Fruit fly (Drosophila melanogaster) whole organism, embryonic: ENCODE data around the gene CG32454.

Experiments
- Atf6 ChIP-seq: fragments of 200-800 bp; sonication (Bioruptor generic); IDR thresholded peaks from 2 replicates; pipeline ENCODE4 v1.3.6; 2022; ENCODE audit warnings: missing biosample characterization, missing genetic modification characterization
- Bgb ChIP-seq: fragments of 200-800 bp; sonication (Bioruptor generic); IDR thresholded peaks from 2 replicates; pipeline ENCODE4 v1.3.6; 2022; ENCODE audit warnings: missing biosample characterization, missing genetic modification characterization; ENCODE audit not compliant: partially characterized antibody
- CG11456 ChIP-seq: fragments of 200-800 bp; sonication (Bioruptor generic); IDR thresholded peaks from 3 replicates; pipeline ENCODE4 v1.3.6; 2022; ENCODE audit warnings: missing biosample characterization, missing genetic modification characterization
- CG13775 ChIP-seq: fragments of 200-800 bp; sonication (Bioruptor generic); optimal IDR thresholded peaks from 3 replicates; lab custom pipeline; 2017; ENCODE audit warnings: missing biosample characterization, mild to moderate bottlenecking, missing genetic modification characterization
- CG14710 ChIP-seq: fragments of 200-800 bp; sonication (Bioruptor generic); optimal IDR thresholded peaks from 3 replicates; lab custom pipeline; 2019; ENCODE audit warnings: missing biosample characterization, mild to moderate bottlenecking, missing genetic modification characterization, moderate library complexity
- CG15073 ChIP-seq: fragments of 200-800 bp; sonication (Bioruptor generic); optimal IDR thresholded peaks from 2 replicates; lab custom pipeline; 2016; ENCODE audit warnings: missing biosample characterization, missing genetic modification characterization
- CG15601 ChIP-seq: fragments of 200-800 bp; sonication (Bioruptor generic); optimal IDR thresholded peaks from 3 replicates; lab custom pipeline; 2019; ENCODE audit warnings: missing biosample characterization, mild to moderate bottlenecking, missing genetic modification characterization, moderate library complexity
- CG1602 ChIP-seq: fragments of 200-800 bp; sonication (Bioruptor generic); optimal IDR thresholded peaks from 3 replicates; lab custom pipeline; 2016; ENCODE audit warnings: missing biosample characterization, missing genetic modification characterization
- CG1603 ChIP-seq: fragments of 200-800 bp; sonication (Bioruptor generic); optimal IDR thresholded peaks from 2 replicates; lab custom pipeline; 2019; ENCODE audit warnings: missing biosample characterization, mild to moderate bottlenecking, missing genetic modification characterization, moderate library complexity
- CG16815 ChIP-seq: fragments of 200-800 bp; sonication (Bioruptor generic); optimal IDR thresholded peaks from 3 replicates; lab custom pipeline; 2017; ENCODE audit warnings: missing biosample characterization, mild to moderate bottlenecking, missing genetic modification characterization
- CG18011 ChIP-seq: fragments of 200-800 bp; sonication (Bioruptor generic); optimal IDR thresholded peaks from 2 replicates; lab custom pipeline; 2017; ENCODE audit warnings: missing biosample characterization, missing genetic modification characterization, mild to moderate bottlenecking, moderate library complexity, missing genotype
- CG2199 ChIP-seq: fragments of 200-800 bp; sonication (Bioruptor generic); IDR thresholded peaks from 3 replicates; pipeline ENCODE4 v1.3.6; 2022; ENCODE audit warnings: missing biosample characterization, missing genetic modification characterization
- CG2712 ChIP-seq: fragments of 200-800 bp; optimal IDR thresholded peaks from 3 replicates; lab custom pipeline; 2019; ENCODE audit warnings: missing biosample characterization, mild to moderate bottlenecking, missing genetic modification characterization, moderate library complexity
- CG30020 ChIP-seq: fragments of 200-800 bp; optimal IDR thresholded peaks from 2 replicates; lab custom pipeline; 2019; ENCODE audit warnings: missing biosample characterization, mild to moderate bottlenecking, missing genetic modification characterization, moderate library complexity
- CG31224 ChIP-seq: fragments of 200-800 bp; sonication (Bioruptor generic); IDR thresholded peaks from 2 replicates; pipeline ENCODE4 v1.3.6; 2022; ENCODE audit warnings: missing biosample characterization, missing genetic modification characterization
- CG4424 ChIP-seq: fragments of 200-800 bp; sonication (Bioruptor generic); optimal IDR thresholded peaks from 3 replicates; lab custom pipeline; 2016; ENCODE audit warnings: missing biosample characterization, missing genetic modification characterization
- CG5953 ChIP-seq: fragments of 200-800 bp; sonication (Bioruptor generic); IDR thresholded peaks from 2 replicates; pipeline ENCODE4 v1.3.6; 2022; ENCODE audit warnings: missing biosample characterization, missing genetic modification characterization
- CG8089 ChIP-seq: fragments of 200-800 bp; sonication (Bioruptor generic); optimal IDR thresholded peaks from 3 replicates; lab custom pipeline; 2016; ENCODE audit warnings: missing biosample characterization, missing genetic modification characterization
- CG8388 ChIP-seq: fragments of 200-800 bp; sonication (Bioruptor generic); optimal IDR thresholded peaks from 2 replicates; lab custom pipeline; 2019; ENCODE audit warnings: missing biosample characterization, mild to moderate bottlenecking, missing genetic modification characterization, moderate library complexity
- CTCF ChIP-seq: fragments of 200-800 bp; sonication (Bioruptor generic); optimal IDR thresholded peaks from 2 replicates; lab custom pipeline; 2017; ENCODE audit warnings: missing biosample characterization, mild to moderate bottlenecking, missing genetic modification characterization, moderate library complexity
- Camta ChIP-seq: fragments of 200-800 bp; sonication (Bioruptor generic); optimal IDR thresholded peaks from 2 replicates; lab custom pipeline; 2016; ENCODE audit warnings: missing biosample characterization, missing genetic modification characterization
- Dbx ChIP-seq: fragments of 200-800 bp; sonication (Bioruptor generic); IDR thresholded peaks from 3 replicates; pipeline ENCODE4 v1.3.6; 2022; ENCODE audit warnings: missing biosample characterization, missing genetic modification characterization
- E2f2 ChIP-seq: fragments of 200-800 bp; sonication (Bioruptor generic); IDR thresholded peaks from 2 replicates; pipeline ENCODE4 v1.3.6; 2022; ENCODE audit warnings: missing biosample characterization, missing genetic modification characterization
- HLH4C ChIP-seq: fragments of 200-800 bp; sonication (Bioruptor generic); IDR thresholded peaks from 3 replicates; pipeline ENCODE4 v1.3.6; 2022; ENCODE audit warnings: missing biosample characterization, missing genetic modification characterization; ENCODE audit not compliant: partially characterized antibody
- Kr ChIP-seq: fragments of 200-800 bp; sonication (Bioruptor generic); optimal IDR thresholded peaks from 2 replicates; lab custom pipeline; 2017; ENCODE audit warnings: missing biosample characterization, mild to moderate bottlenecking, missing genetic modification characterization
- Ptx1 ChIP-seq: fragments of 200-800 bp; sonication (Bioruptor generic); IDR thresholded peaks from 2 replicates; pipeline ENCODE4 v1.3.6; 2022; ENCODE audit warnings: missing biosample characterization, missing genetic modification characterization
- Side ChIP-seq: fragments of 200-800 bp; sonication (Bioruptor generic); optimal IDR thresholded peaks from 2 replicates; lab custom pipeline; 2016; ENCODE audit warnings: missing biosample characterization, missing genetic modification characterization
- Sox102F ChIP-seq: fragments of 200-800 bp; sonication (Bioruptor generic); optimal IDR thresholded peaks from 2 replicates; lab custom pipeline; 2018; ENCODE audit warnings: missing biosample characterization, mild to moderate bottlenecking, missing genetic modification characterization, moderate library complexity
- Stat92E ChIP-seq, 3 experiments: fragments of >200 bp in 2 of 3; fragments of 200-800 bp in 1 of 3; sonication (Bioruptor generic) in 1 of 3; optimal IDR thresholded peaks; 2 replicates each; lab custom pipeline; 2017 to 2019; ENCODE audit warnings: missing biosample characterization in 3 of 3, missing genetic modification characterization in 3 of 3, mild to moderate bottlenecking in 1 of 3, moderate library complexity in 1 of 3
- cas ChIP-seq: fragments of 200-800 bp; sonication (Bioruptor generic); IDR thresholded peaks from 2 replicates; pipeline ENCODE4 v1.3.6; 2022; ENCODE audit warnings: missing biosample characterization, missing genetic modification characterization
- cato ChIP-seq: fragments of 200-800 bp; sonication (Bioruptor generic); optimal IDR thresholded peaks from 2 replicates; lab custom pipeline; 2016; ENCODE audit warnings: missing biosample characterization, missing genetic modification characterization, borderline replicate concordance
- chm ChIP-seq: fragments of 200-800 bp; sonication (Bioruptor generic); IDR thresholded peaks from 2 replicates; pipeline ENCODE4 v1.3.6; 2022; ENCODE audit warnings: missing biosample characterization, missing genetic modification characterization
- ci ChIP-seq: fragments of 200-800 bp; sonication (Bioruptor generic); IDR thresholded peaks from 3 replicates; pipeline ENCODE4 v1.3.6; 2022; ENCODE audit warnings: missing biosample characterization, missing genetic modification characterization
- emc ChIP-seq: fragments of 200-800 bp; sonication (Bioruptor generic); optimal IDR thresholded peaks from 2 replicates; lab custom pipeline; 2016; ENCODE audit warnings: missing biosample characterization, missing genetic modification characterization
- ewg ChIP-seq: fragments of 200-800 bp; sonication (Bioruptor generic); optimal IDR thresholded peaks from 3 replicates; lab custom pipeline; 2017; ENCODE audit warnings: mild to moderate bottlenecking, missing biosample characterization, missing genetic modification reagents, missing genetic modification characterization
- fru ChIP-seq: fragments of >200 bp; optimal IDR thresholded peaks from 2 replicates; lab custom pipeline; 2017
- grau ChIP-seq: fragments of 200-800 bp; optimal IDR thresholded peaks from 3 replicates; lab custom pipeline; 2019; ENCODE audit warnings: missing biosample characterization, mild to moderate bottlenecking, missing genetic modification characterization, moderate library complexity
- grn ChIP-seq: fragments of 200-800 bp; sonication (Bioruptor generic); optimal IDR thresholded peaks from 3 replicates; lab custom pipeline; 2017; ENCODE audit warnings: missing biosample characterization, missing genetic modification characterization
- hth ChIP-seq: fragments of >200 bp; optimal IDR thresholded peaks from 2 replicates; lab custom pipeline; 2017; ENCODE audit warnings: inconsistent platforms
- knrl ChIP-seq: fragments of 200-800 bp; sonication (Bioruptor generic); IDR thresholded peaks from 3 replicates; pipeline ENCODE4 v1.3.6; 2022; ENCODE audit warnings: missing biosample characterization, missing genetic modification characterization; ENCODE audit not compliant: partially characterized antibody
- nerfin-1 ChIP-seq: fragments of 200-800 bp; sonication (Bioruptor generic); optimal IDR thresholded peaks from 3 replicates; lab custom pipeline; 2019; ENCODE audit warnings: missing biosample characterization, mild to moderate bottlenecking, missing genetic modification characterization, moderate library complexity
- oc ChIP-seq: fragments of 200-800 bp; sonication (Bioruptor generic); optimal IDR thresholded peaks from 2 replicates; lab custom pipeline; 2018; ENCODE audit warnings: missing biosample characterization, mild to moderate bottlenecking, missing genetic modification characterization, moderate library complexity
- slbo ChIP-seq: fragments of 200-800 bp; sonication (Bioruptor generic); IDR thresholded peaks from 2 replicates; pipeline ENCODE4 v1.3.6; 2022; ENCODE audit warnings: missing biosample characterization, missing genetic modification characterization
- stwl ChIP-seq: fragments of 200-800 bp; sonication (Bioruptor generic); optimal IDR thresholded peaks from 3 replicates; lab custom pipeline; 2018; ENCODE audit warnings: missing biosample characterization, mild to moderate bottlenecking, missing genetic modification characterization, moderate library complexity
- tgo ChIP-seq: fragments of 200-800 bp; sonication (Bioruptor generic); IDR thresholded peaks from 3 replicates; pipeline ENCODE4 v1.3.6; 2022; ENCODE audit warnings: missing biosample characterization, missing genetic modification characterization
- trem ChIP-seq: fragments of 200-800 bp; optimal IDR thresholded peaks from 3 replicates; lab custom pipeline; 2019; ENCODE audit warnings: missing biosample characterization, mild to moderate bottlenecking, missing genetic modification characterization, moderate library complexity
- trh ChIP-seq: fragments of 200-800 bp; sonication (Bioruptor generic); optimal IDR thresholded peaks from 2 replicates; lab custom pipeline; 2016; ENCODE audit warnings: missing biosample characterization, missing genetic modification characterization
- vvl ChIP-seq: fragments of 200-800 bp; sonication (Bioruptor generic); IDR thresholded peaks from 2 replicates; pipeline ENCODE4 v1.3.6; 2022; ENCODE audit warnings: missing biosample characterization, missing genetic modification characterization
- yki ChIP-seq: fragments of >200 bp; optimal IDR thresholded peaks from 3 replicates; lab custom pipeline; 2018

CG32454 gene

dm6 chr3L:22729466-22729865 is at the start of gene CG32454:
Gene CG32454, plus strand, starts transcription at chr3L:22729766.
- no peak for TF ChIP-seq emc (GFP tag; lab: Kevin White, UChicago)
- TF ChIP-seq Bgb (GFP tag; lab: Robert Waterston, UW) = no peak
- no peak for TF ChIP-seq fru
- no peak for TF ChIP-seq CG1602 (GFP tag; lab: Kevin White, UChicago)
- no peak for TF ChIP-seq hth (lab: Kevin White, UChicago)
- TF ChIP-seq Dbx (GFP tag; lab: Robert Waterston, UW) = no peak
- TF ChIP-seq Ptx1 (GFP tag; lab: Robert Waterston, UW) = no peak
- no peak for TF ChIP-seq Atf6
- TF ChIP-seq ewg (GFP tag; lab: Kevin White, UChicago) = no peak
- TF ChIP-seq CG30020 = no peak
- TF ChIP-seq CG11456 = no peak
- TF ChIP-seq CG8089 (GFP tag; lab: Kevin White, UChicago) = no peak
- TF ChIP-seq HLH4C (GFP tag; lab: Robert Waterston, UW) = no peak
- no peak for TF ChIP-seq slbo (GFP tag; lab: Robert Waterston, UW)
- no peak for TF ChIP-seq Kr
- no peak for TF ChIP-seq CG1603
- TF ChIP-seq vvl (GFP tag; lab: Robert Waterston, UW) = no peak
- no peak for TF ChIP-seq tgo (GFP tag; lab: Robert Waterston, UW)
- no peak for TF ChIP-seq CG8388 (GFP tag; lab: Kevin White, UChicago)
- no peak for TF ChIP-seq CG4424

dm6 chr3L:22680932-22681331 is 48.6 kb upstream of the CG32454 start:
- TF ChIP-seq CTCF = peak; percentile 62
- TF ChIP-seq CG15073 (GFP tag; lab: Kevin White, UChicago) = peak; percentile 73
- no peak for TF ChIP-seq Side (GFP tag; lab: Kevin White, UChicago)
- peak; percentile 11 for TF ChIP-seq CG14710 (tag; lab: Kevin White, UChicago)
- no peak for TF ChIP-seq cato (GFP tag; lab: Kevin White, UChicago)
- no peak for TF ChIP-seq stwl (tag; lab: Kevin White, UChicago)
- TF ChIP-seq E2f2 = no peak
- TF ChIP-seq CG2712 (tag; lab: Kevin White, UChicago) = no peak
- peak; percentile 75 for TF ChIP-seq CG8388 (GFP tag; lab: Kevin White, UChicago)
- TF ChIP-seq CG2199 (GFP tag; lab: Robert Waterston, UW) = peak; percentile 70; the same call in 2 of the 3 replicates
- no peak for TF ChIP-seq oc (tag; lab: Kevin White, UChicago)
- TF ChIP-seq grn = peak; percentile 71
- TF ChIP-seq yki (lab: Kevin White, UChicago) = no peak
- TF ChIP-seq slbo (GFP tag; lab: Robert Waterston, UW) = no peak
- TF ChIP-seq CG15601 = peak; percentile 83

- TF ChIP-seq knrl (GFP tag; lab: Robert Waterston, UW) (no peak), CG5953 (GFP tag; lab: Robert Waterston, UW) (no peak), trh (GFP tag; lab: Kevin White, UChicago) (no peak), Camta (GFP tag; lab: Kevin White, UChicago) (no peak), CG13775 (GFP tag; lab: Kevin White, UChicago) (no peak), CG18011 (GFP tag; lab: Kevin White, UChicago) (no peak), Stat92E (GFP tag; optimal IDR thresholded peaks at IDR 0.05; lab: Kevin White, UChicago) (no peak), fru (no peak), nerfin-1 (tag; lab: Kevin White, UChicago) (no peak), trem (tag; lab: Kevin White, UChicago) (no peak), cas (GFP tag; lab: Robert Waterston, UW) (no peak), Sox102F (GFP tag; lab: Kevin White, UChicago) (no peak), chm (GFP tag; lab: Robert Waterston, UW) (no peak), CG31224 (no peak), grau (tag; lab: Kevin White, UChicago) (no peak), CG16815 (GFP tag; lab: Kevin White, UChicago) (no peak), ci (no peak), CG14710 (tag; lab: Kevin White, UChicago) (no peak)
Observed at dm6 chr3L:22686987-22687386, 42.6 kb upstream of the CG32454 start, which contains the start of the genes CG14455 and CG14456. Gene CG14455, minus strand, starts transcription at chr3L:22687087. Gene CG14456, plus strand, starts transcription at chr3L:22687222.
